Worm (Caenorhabditis elegans) whole organism, L4 larva: Measurements from ENCODE around the gene ldh-1.

Experiments
- F26F4.8 ChIP-seq: fragments of 200-800 bp; sonication (Bioruptor generic); conservative IDR thresholded peaks from 2 replicates; pipeline ENCODE4 v1.3.6; 2022; ENCODE audit warnings: missing genetic modification characterization, missing compliant biosample characterization
- ZK546.5 ChIP-seq, 2 experiments: sonication (generic microtip); optimal IDR thresholded peaks; 2 replicates each; lab custom pipeline; 2017; ENCODE audit warnings: missing biosample characterization in 2 of 2, missing genetic modification characterization in 2 of 2
- aly-2 ChIP-seq: sonication (generic microtip); optimal IDR thresholded peaks from 2 replicates; lab custom pipeline; 2018; ENCODE audit warnings: missing biosample characterization, missing genetic modification characterization
- arid-1 ChIP-seq: fragments of 200-800 bp; sonication (Bioruptor generic); conservative IDR thresholded peaks from 2 replicates; pipeline ENCODE4 v1.3.6; 2022; ENCODE audit warnings: missing genetic modification reagents, missing genetic modification characterization, missing compliant biosample characterization
- ceh-20 ChIP-seq: fragments of 200-800 bp; sonication (Bioruptor generic); IDR thresholded peaks from 2 replicates; pipeline ENCODE4 v1.3.6; 2022; ENCODE audit warnings: missing genetic modification reagents, missing genetic modification characterization, missing compliant biosample characterization
- dmd-6 ChIP-seq: fragments of 200-800 bp; sonication (Bioruptor generic); IDR thresholded peaks from 2 replicates; pipeline ENCODE4 v1.3.6; 2022; ENCODE audit warnings: missing genetic modification reagents, missing genetic modification characterization, missing compliant biosample characterization
- dpl-1 ChIP-seq: fragments of 150-350 bp; optimal IDR thresholded peaks from 2 replicates; lab custom pipeline; 2014; ENCODE audit warnings: missing biosample characterization, missing genetic modification reagents, missing genetic modification characterization
- hlh-30 ChIP-seq: sonication (generic microtip); optimal IDR thresholded peaks from 2 replicates; lab custom pipeline; 2017; ENCODE audit warnings: antibody characterized with exemption, mild to moderate bottlenecking, missing genetic modification characterization, missing compliant biosample characterization; ENCODE audit not compliant: insufficient read depth
- hmg-1.1 ChIP-seq: fragments of 200-800 bp; sonication (Bioruptor generic); IDR thresholded peaks from 2 replicates; pipeline ENCODE4 v1.3.6; 2022; ENCODE audit warnings: missing genetic modification reagents, missing genetic modification characterization, missing compliant biosample characterization
- lim-7 ChIP-seq: fragments of 200-800 bp; sonication (Bioruptor generic); IDR thresholded peaks from 2 replicates; pipeline ENCODE4 v1.3.6; 2022; ENCODE audit warnings: missing genetic modification characterization, missing compliant biosample characterization
- lin-1 ChIP-seq: fragments of 200-800 bp; sonication (Bioruptor generic); IDR thresholded peaks from 2 replicates; pipeline ENCODE4 v1.3.6; 2022; ENCODE audit warnings: missing genetic modification reagents, missing genetic modification characterization, missing compliant biosample characterization
- lin-13 ChIP-seq: fragments of 150-350 bp; optimal IDR thresholded peaks from 2 replicates; lab custom pipeline; 2014; ENCODE audit warnings: missing biosample characterization, missing genetic modification reagents, missing genetic modification characterization
- lin-29 ChIP-seq: fragments of 200-800 bp; sonication (Bioruptor generic); IDR thresholded peaks from 2 replicates; pipeline ENCODE4 v1.3.6; 2022; ENCODE audit warnings: missing genetic modification reagents, missing genetic modification characterization, missing compliant biosample characterization
- lin-39 ChIP-seq: fragments of 150-350 bp; optimal IDR thresholded peaks from 2 replicates; lab custom pipeline; 2014; ENCODE audit warnings: missing biosample characterization, missing genetic modification reagents, missing genetic modification characterization
- madf-5 ChIP-seq, 2 experiments: fragments of 200-800 bp; sonication (Bioruptor generic); IDR thresholded peaks; 2 replicates each; pipeline ENCODE4 v1.3.6; 2022; ENCODE audit warnings: missing compliant biosample characterization in 2 of 2, missing genetic modification characterization in 2 of 2
- mdl-1 ChIP-seq, 2 experiments: fragments of 150-350 bp in 1 of 2; sonication (generic microtip) in 1 of 2; optimal IDR thresholded peaks; 2 replicates each; lab custom pipeline; 2014 to 2017; ENCODE audit warnings: missing biosample characterization in 2 of 2, missing genetic modification characterization in 2 of 2
- mep-1 ChIP-seq: fragments of 150-350 bp; sonication (generic microtip); optimal IDR thresholded peaks from 3 replicates; lab custom pipeline; 2014; ENCODE audit warnings: missing biosample characterization, missing genetic modification characterization
- mes-2 ChIP-seq: sonication (generic microtip); optimal IDR thresholded peaks from 2 replicates; lab custom pipeline; 2016; ENCODE audit warnings: missing genotype, mild to moderate bottlenecking, missing genetic modification characterization, missing compliant biosample characterization; ENCODE audit not compliant: poor library complexity, severe bottlenecking
- mxl-3 ChIP-seq: fragments of 200-800 bp; sonication (Bioruptor generic); optimal IDR thresholded peaks from 2 replicates; lab custom pipeline; 2018; ENCODE audit warnings: mild to moderate bottlenecking, missing genetic modification characterization, missing compliant biosample characterization
- nhr-25 ChIP-seq: sonication (generic microtip); optimal IDR thresholded peaks from 2 replicates; lab custom pipeline; 2017; ENCODE audit warnings: missing genetic modification characterization, mild to moderate bottlenecking, missing compliant biosample characterization, antibody characterized with exemption, moderate library complexity, borderline replicate concordance; ENCODE audit not compliant: insufficient read depth
- nhr-42 ChIP-seq: fragments of 200-800 bp; sonication (Bioruptor generic); IDR thresholded peaks from 2 replicates; pipeline ENCODE4 v1.3.6; 2022; ENCODE audit warnings: missing genetic modification characterization, missing compliant biosample characterization
- nhr-76 ChIP-seq: fragments of 150-350 bp; optimal IDR thresholded peaks from 2 replicates; lab custom pipeline; 2014; ENCODE audit warnings: missing biosample characterization, missing genetic modification characterization
- php-3 ChIP-seq: fragments of 200-800 bp; sonication (Bioruptor generic); IDR thresholded peaks from 2 replicates; pipeline ENCODE4 v1.3.6; 2022; ENCODE audit warnings: missing genetic modification reagents, missing genetic modification characterization, missing compliant biosample characterization
- set-16 ChIP-seq: fragments of 200-800 bp; sonication (Bioruptor generic); IDR thresholded peaks from 2 replicates; pipeline ENCODE4 v1.3.6; 2022; ENCODE audit warnings: missing genetic modification reagents, missing genetic modification characterization, missing compliant biosample characterization
- skn-1 ChIP-seq: fragments of 150-350 bp; optimal IDR thresholded peaks from 2 replicates; lab custom pipeline; 2014; ENCODE audit warnings: missing biosample characterization, missing genetic modification characterization
- snpc-1.2 ChIP-seq: fragments of 200-800 bp; sonication (Bioruptor generic); IDR thresholded peaks from 2 replicates; pipeline ENCODE4 v1.3.6; 2022; ENCODE audit warnings: missing genetic modification reagents, missing genetic modification characterization, missing compliant biosample characterization
- spr-1 ChIP-seq: sonication (generic microtip); optimal IDR thresholded peaks from 2 replicates; lab custom pipeline; 2016; ENCODE audit warnings: mild to moderate bottlenecking, missing genetic modification characterization, missing compliant biosample characterization
- tra-1 ChIP-seq: fragments of 200-800 bp; sonication (Bioruptor generic); IDR thresholded peaks from 2 replicates; pipeline ENCODE4 v1.3.6; 2022; ENCODE audit warnings: missing genetic modification reagents, missing genetic modification characterization, missing compliant biosample characterization
- unc-130 ChIP-seq: sonication (generic microtip); optimal IDR thresholded peaks from 2 replicates; lab custom pipeline; 2016; ENCODE audit warnings: missing genetic modification reagents, missing genetic modification characterization, missing compliant biosample characterization
- unc-39 ChIP-seq: sonication (generic microtip); optimal IDR thresholded peaks from 2 replicates; lab custom pipeline; 2017; ENCODE audit warnings: missing biosample characterization, missing genetic modification characterization
- unc-62 ChIP-seq, 3 experiments: fragments of 150-350 bp in 1 of 3; sonication (generic microtip); optimal IDR thresholded peaks in 2 of 3; peaks in 1 of 3; 1 replicate in 1 of 3; 2 replicates in 2 of 3; lab custom pipeline; 2014 to 2017; ENCODE audit warnings: missing biosample characterization in 3 of 3, missing genetic modification characterization in 3 of 3, missing genetic modification reagents in 3 of 3, missing genotype in 1 of 3

The ldh-1 gene

DNA sequence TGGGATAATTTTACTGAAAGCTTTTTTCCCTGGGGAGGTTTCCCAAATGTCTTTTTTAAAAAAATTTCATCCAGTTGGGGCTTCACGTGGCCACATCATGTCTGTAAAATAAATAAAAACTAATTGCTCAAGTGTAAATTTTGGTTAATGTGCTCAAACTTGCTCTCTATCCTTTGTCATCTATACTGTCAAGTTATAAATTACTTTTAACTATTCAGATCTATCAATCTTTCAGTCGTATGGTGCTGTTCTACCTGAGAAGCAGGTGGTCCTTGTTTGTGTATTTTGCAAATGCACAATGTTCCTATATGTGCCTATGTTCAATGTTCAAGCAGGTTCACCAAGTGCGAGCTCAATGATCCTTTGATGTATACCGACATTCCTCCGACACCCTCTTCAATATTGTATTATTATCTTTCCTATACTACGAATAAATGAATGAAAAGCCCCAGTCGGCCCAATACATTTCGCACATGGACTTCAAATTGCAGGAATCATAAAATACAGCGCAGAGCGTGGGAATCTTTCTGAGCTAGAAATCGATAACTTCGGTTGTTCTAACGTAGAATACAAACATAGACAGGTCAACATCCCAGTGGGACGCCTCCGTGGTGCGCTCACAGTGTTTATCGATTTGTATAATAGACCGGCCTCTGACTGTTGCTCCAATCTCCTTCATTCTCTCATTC lies 42.7 kb upstream of the ldh-1 start, which contains the start of the genes sfxn-1.4 and C47D12.4:
Gene sfxn-1.4 (minus strand): TSS at position 101 of the 689 bp plus-strand sequence.
Gene C47D12.4 (plus strand): TSS at position 639 of the 689 bp plus-strand sequence.
- TF ChIP-seq lin-1 (GFP tag; lab: Robert Waterston, UW) = no peak
- no peak for TF ChIP-seq php-3 (GFP tag; lab: Robert Waterston, UW)
- TF ChIP-seq mxl-3 (GFP tag; lab: Kevin White, UChicago) = no peak
- no peak for TF ChIP-seq spr-1 (tag; lab: Kevin White, UChicago)
- TF ChIP-seq nhr-76 (tag; lab: Kevin White, UChicago) = no peak
- TF ChIP-seq nhr-25 (tag; lab: Kevin White, UChicago) = no peak
- no peak for TF ChIP-seq madf-5 (GFP tag; IDR thresholded peaks at IDR 0.05; lab: Robert Waterston, UW)
- TF ChIP-seq hlh-30 (tag; lab: Kevin White, UChicago) = no peak
- TF ChIP-seq lim-7 (GFP tag; lab: Robert Waterston, UW) = no peak
- TF ChIP-seq mep-1 (tag; lab: Kevin White, UChicago) = no peak
- TF ChIP-seq tra-1 = no peak
- TF ChIP-seq skn-1 (tag; lab: Kevin White, UChicago) = no peak
- TF ChIP-seq lin-29 (GFP tag; lab: Robert Waterston, UW) = no peak
- TF ChIP-seq lin-13 = no peak

ce11 chrII:11685177-11685576 lies 38.8 kb upstream of the ldh-1 start, which contains the start of gene C47D12.5:
Gene C47D12.5 (minus strand): TSS chrII:11685277.
- no peak for TF ChIP-seq ceh-20 (GFP tag; lab: Robert Waterston, UW)
- no peak for TF ChIP-seq set-16 (GFP tag; lab: Robert Waterston, UW)

DNA sequence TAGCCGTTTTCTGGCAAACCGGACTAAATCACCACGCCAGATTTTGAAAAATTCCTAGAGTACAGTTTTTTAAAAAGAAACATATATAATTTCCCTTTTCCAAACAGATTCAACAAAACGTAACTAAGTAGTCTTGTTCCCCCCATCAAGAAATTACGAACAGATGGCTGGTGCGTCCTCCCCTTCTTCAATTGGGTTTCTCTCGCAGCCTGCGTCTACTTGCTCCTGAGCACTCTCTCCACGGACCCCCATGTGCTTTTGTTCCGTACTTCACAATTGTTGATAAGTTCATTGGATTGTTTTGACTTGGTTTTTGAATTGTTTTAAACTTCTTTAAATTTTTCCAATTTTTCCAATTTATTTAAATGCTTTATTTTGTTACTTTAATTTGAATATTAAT lies 36.0 kb upstream of the ldh-1 start:
- TF ChIP-seq mdl-1 (tag; optimal IDR thresholded peaks at IDR 0.05; lab: Kevin White, UChicago) = peak in 1 of 2 experiments; percentile 11
- TF ChIP-seq hmg-1.1 (GFP tag; lab: Robert Waterston, UW) = 0 out of 2 replicates have a peak, but pooled peaks have one; percentile 19
- no peak for TF ChIP-seq aly-2 (tag; lab: Kevin White, UChicago)
- no peak for TF ChIP-seq dpl-1 (GFP tag; lab: Kevin White, UChicago)
- TF ChIP-seq hlh-30 (tag; lab: Kevin White, UChicago) = peak; percentile 40
- peak; percentile 3 for TF ChIP-seq mes-2 (tag; lab: Kevin White, UChicago)
- TF ChIP-seq, all 104 proteins: peak for 4

- TF ChIP-seq lin-39 (no peak), F26F4.8 (GFP tag; lab: Robert Waterston, UW) (no peak), snpc-1.2 (GFP tag; lab: Robert Waterston, UW) (no peak), madf-5 (GFP tag; IDR thresholded peaks at IDR 0.05; lab: Robert Waterston, UW) (no peak), unc-130 (GFP tag; lab: Kevin White, UChicago) (no peak), dmd-6 (GFP tag; lab: Robert Waterston, UW) (no peak), ZK546.5 (tag; optimal IDR thresholded peaks at IDR 0.05; lab: Kevin White, UChicago) (no peak), unc-39 (tag; lab: Kevin White, UChicago) (no peak), arid-1 (GFP tag; lab: Robert Waterston, UW) (no peak)
These were observed 35.4 kb upstream of the ldh-1 start, which contains the start of gene kel-1 for ce11 chrII:11688643-11689042. Gene kel-1 (plus strand): TSS chrII:11688943.

- TF ChIP-seq nhr-42 (GFP tag; lab: Robert Waterston, UW) (no peak), lim-7 (GFP tag; lab: Robert Waterston, UW) (no peak), unc-62 (GFP tag; optimal IDR thresholded peaks at IDR 0.05 in 1 of 2; lab: Kevin White, UChicago) (no peak), unc-62 (tag; optimal IDR thresholded peaks at IDR 0.05; lab: Kevin White, UChicago) (no peak), lin-1 (GFP tag; lab: Robert Waterston, UW) (no peak)
These were observed 34.1 kb upstream of the ldh-1 start for ce11 chrII:11689941-11690340.
